Worm (Caenorhabditis elegans): ENCODE measurements around the gene C15F1.5.
"Not testable (repeated sequence)": the region's sequence is repeated elsewhere in the genome, so short reads cannot be mapped to it uniquely, and the experiment has no call there.

Gene C15F1.5

ce11 chrII:7001405-7001804 lies 31.0 kb upstream of the C15F1.5 start (continued):
- TF ChIP-seq pbrm-1 (GFP tag; IDR thresholded peaks at IDR 0.05) = peak; percentile 73
- peak; percentile 94 for TF ChIP-seq egl-44 (GFP tag; IDR thresholded peaks at IDR 0.05)
- peak; percentile 69 for TF ChIP-seq madf-6 (GFP tag; IDR thresholded peaks at IDR 0.05)
- TF ChIP-seq hsf-1 (GFP tag; IDR thresholded peaks at IDR 0.05) = peak; percentile 66
- peak; percentile 15 for TF ChIP-seq snpc-1.3 (tag; optimal IDR thresholded peaks at IDR 0.05; ENCODE audit: insufficient read depth)
- TF ChIP-seq cebp-1 (GFP tag; IDR thresholded peaks at IDR 0.05) = not testable (repeated sequence)
- TF ChIP-seq cebp-1 (tag; optimal IDR thresholded peaks at IDR 0.05) = peak; percentile 66
- TF ChIP-seq mcd-1 (GFP tag; IDR thresholded peaks at IDR 0.05) = peak; percentile 64; the same call in 1 of the 2 replicates
- TF ChIP-seq lin-54 (GFP tag; optimal IDR thresholded peaks at IDR 0.05) = peak; percentile 23
- peak; percentile 72 for TF ChIP-seq F52B5.7 (tag; optimal IDR thresholded peaks at IDR 0.05)
- peak; percentile 85 for TF ChIP-seq him-1 (tag; optimal IDR thresholded peaks at IDR 0.05)
- peak in 1 of 2 experiments; percentile 68 for TF ChIP-seq rec-8 (tag; optimal IDR thresholded peaks at IDR 0.05)
- peak; percentile 53 for TF ChIP-seq ceh-27 (GFP tag; optimal IDR thresholded peaks at IDR 0.05)
- peak; percentile 65; the same call in 1 of the 2 replicates for TF ChIP-seq Y56A3A.18 (GFP tag; IDR thresholded peaks at IDR 0.05)
- TF ChIP-seq B0261.1 (tag; optimal IDR thresholded peaks at IDR 0.05) = peak; percentile 87
- peak; percentile 73 for TF ChIP-seq ceh-100 (GFP tag; IDR thresholded peaks at IDR 0.05)
- TF ChIP-seq bed-2 (GFP tag; IDR thresholded peaks at IDR 0.05) = 0 out of 2 replicates have a peak, but pooled peaks have one; percentile 39
- peak; percentile 75 for TF ChIP-seq F57A8.1 (GFP tag; optimal IDR thresholded peaks at IDR 0.05)
- peak; percentile 18 for TF ChIP-seq ztf-26 (tag; optimal IDR thresholded peaks at IDR 0.05)
- TF ChIP-seq ztf-28 (GFP tag; IDR thresholded peaks at IDR 0.05) = peak; percentile 85
- TF ChIP-seq hmg-20 (GFP tag; IDR thresholded peaks at IDR 0.05) = peak; percentile 64
- peak; percentile 69 for TF ChIP-seq somi-1 (GFP tag; optimal IDR thresholded peaks at IDR 0.05)
- TF ChIP-seq hrde-1 (tag; optimal IDR thresholded peaks at IDR 0.05; ENCODE audit: borderline replicate concordance) = peak; percentile 38
- TF ChIP-seq attf-6 (GFP tag; IDR thresholded peaks at IDR 0.05) = peak; percentile 59; the same call in 1 of the 2 replicates
- TF ChIP-seq F49E8.2 (tag; optimal IDR thresholded peaks at IDR 0.05; ENCODE audit: insufficient read depth) = peak; percentile 21
- TF ChIP-seq Y79H2A.3 (GFP tag; conservative IDR thresholded peaks at IDR 0.05) = peak; percentile 78
- peak; percentile 97 for TF ChIP-seq aptf-3 (GFP tag; IDR thresholded peaks at IDR 0.05)
- TF ChIP-seq egrh-3 (GFP tag; IDR thresholded peaks at IDR 0.05) = peak; percentile 65
- peak; percentile 48 for TF ChIP-seq madf-8 (GFP tag; conservative IDR thresholded peaks at IDR 0.05)
- peak; percentile 91 for TF ChIP-seq die-1 (tag; optimal IDR thresholded peaks at IDR 0.05)
- peak; percentile 49 for TF ChIP-seq chd-7 (tag; optimal IDR thresholded peaks at IDR 0.05)

- TF ChIP-seq sdz-38 (tag; optimal IDR thresholded peaks at IDR 0.05) (no peak), fkh-3 (tag; optimal IDR thresholded peaks at IDR 0.05) (no peak), somi-1 (GFP tag; optimal IDR thresholded peaks at IDR 0.05) (no peak), nfyb-1 (GFP tag; IDR thresholded peaks at IDR 0.05) (no peak), nfya-2 (GFP tag; IDR thresholded peaks at IDR 0.05) (no peak), gei-17 (GFP tag; optimal IDR thresholded peaks at IDR 0.05) (no peak), mel-28 (tag; optimal IDR thresholded peaks at IDR 0.05; ENCODE audit: borderline replicate concordance) (no peak)
Observed at ce11 chrII:6995583-6995982, 25.2 kb upstream of the C15F1.5 start.

- TF ChIP-seq Y53F4B.3 (GFP tag; IDR thresholded peaks at IDR 0.05) (no peak), pbrm-1 (GFP tag; IDR thresholded peaks at IDR 0.05) (no peak), nfya-2 (GFP tag; IDR thresholded peaks at IDR 0.05) (no peak), hsf-1 (GFP tag; IDR thresholded peaks at IDR 0.05) (no peak), attf-3 (GFP tag; conservative IDR thresholded peaks at IDR 0.05) (no peak), ztf-28 (GFP tag; IDR thresholded peaks at IDR 0.05) (no peak), lir-1 (GFP tag; conservative IDR thresholded peaks at IDR 0.05) (no peak), F55B11.4 (tag; optimal IDR thresholded peaks at IDR 0.05; ENCODE audit: borderline replicate concordance, insufficient read depth) (no peak), die-1 (tag; optimal IDR thresholded peaks at IDR 0.05) (no peak), efl-1 (GFP tag; optimal IDR thresholded peaks at IDR 0.05) (no peak), lag-1 (GFP tag; IDR thresholded peaks at IDR 0.05) (no peak), cebp-1 (GFP tag; IDR thresholded peaks at IDR 0.05) (no peak), cebp-1 (tag; optimal IDR thresholded peaks at IDR 0.05) (no peak), lsl-1 (GFP tag; optimal IDR thresholded peaks at IDR 0.05) (no peak), zfh-2 (GFP tag; conservative IDR thresholded peaks at IDR 0.05) (no peak), hlh-26 (GFP tag; conservative IDR thresholded peaks at IDR 0.05) (no peak), mel-28 (tag; optimal IDR thresholded peaks at IDR 0.05; ENCODE audit: borderline replicate concordance) (no peak)
Observed at ce11 chrII:6994677-6995076, 24.3 kb upstream of the C15F1.5 start, which contains the start of gene unc-104. unc-104 (plus strand) TSS chrII:6994987.
